Fruit fly (Drosophila melanogaster) whole organism, pupa: Measurements from ENCODE around the gene CG31675.

ENCODE experiments used
- CG10348 ChIP-seq: fragments of 200-800 bp; sonication (Bioruptor generic); IDR thresholded peaks from 2 replicates; pipeline ENCODE4 v1.3.6; 2022; ENCODE audit warnings: missing biosample characterization, missing genetic modification characterization
- CG12605 ChIP-seq: fragments of 200-800 bp; sonication (Bioruptor generic); IDR thresholded peaks from 2 replicates; pipeline ENCODE4 v1.3.6; 2022; ENCODE audit warnings: missing biosample characterization, missing genetic modification characterization
- CG13204 ChIP-seq: fragments of 200-800 bp; sonication (Bioruptor generic); optimal IDR thresholded peaks from 2 replicates; lab custom pipeline; 2018; ENCODE audit warnings: missing biosample characterization, mild to moderate bottlenecking, missing genetic modification characterization, moderate library complexity
- CG14655 ChIP-seq: fragments of 200-800 bp; sonication (Bioruptor generic); optimal IDR thresholded peaks from 3 replicates; lab custom pipeline; 2017; ENCODE audit warnings: mild to moderate bottlenecking, missing biosample characterization, missing genetic modification reagents, missing genetic modification characterization
- CG15710 ChIP-seq: fragments of 200-800 bp; sonication (Bioruptor generic); optimal IDR thresholded peaks from 2 replicates; lab custom pipeline; 2018; ENCODE audit warnings: missing biosample characterization, mild to moderate bottlenecking, missing genetic modification characterization, moderate library complexity
- CG17806 ChIP-seq: fragments of 200-800 bp; sonication (Bioruptor generic); optimal IDR thresholded peaks from 2 replicates; lab custom pipeline; 2018; ENCODE audit warnings: missing biosample characterization, mild to moderate bottlenecking, missing genetic modification characterization, moderate library complexity
- CG32121 ChIP-seq: fragments of 200-800 bp; sonication (Bioruptor generic); IDR thresholded peaks from 2 replicates; pipeline ENCODE4 v1.3.6; 2022; ENCODE audit warnings: missing biosample characterization, missing genetic modification characterization
- CG34367 ChIP-seq: fragments of 200-800 bp; sonication (Bioruptor generic); optimal IDR thresholded peaks from 2 replicates; lab custom pipeline; 2018; ENCODE audit warnings: missing biosample characterization, mild to moderate bottlenecking, missing genetic modification characterization
- CG4496 ChIP-seq: fragments of 200-800 bp; sonication (Bioruptor generic); IDR thresholded peaks from 3 replicates; pipeline ENCODE4 v1.3.6; 2022; ENCODE audit warnings: missing biosample characterization, missing genetic modification characterization
- CG8159 ChIP-seq: fragments of 200-800 bp; sonication (Bioruptor generic); optimal IDR thresholded peaks from 3 replicates; lab custom pipeline; 2018; ENCODE audit warnings: missing biosample characterization, mild to moderate bottlenecking, missing genetic modification characterization, moderate library complexity
- CG8301 ChIP-seq: fragments of 200-800 bp; sonication (Bioruptor generic); optimal IDR thresholded peaks from 2 replicates; lab custom pipeline; 2018; ENCODE audit warnings: missing biosample characterization, mild to moderate bottlenecking, missing genetic modification characterization
- CG9948 ChIP-seq: fragments of 200-800 bp; sonication (Bioruptor generic); optimal IDR thresholded peaks from 2 replicates; lab custom pipeline; 2018; ENCODE audit warnings: missing biosample characterization, mild to moderate bottlenecking, missing genetic modification characterization, moderate library complexity
- D1 ChIP-seq: fragments of 200-800 bp; sonication (Bioruptor generic); optimal IDR thresholded peaks from 2 replicates; lab custom pipeline; 2018; ENCODE audit warnings: missing biosample characterization, mild to moderate bottlenecking, missing genetic modification characterization, moderate library complexity
- EcR ChIP-seq: fragments of 200-800 bp; sonication (Bioruptor generic); optimal IDR thresholded peaks from 3 replicates; lab custom pipeline; 2019; ENCODE audit warnings: missing biosample characterization, missing genetic modification characterization, mild to moderate bottlenecking, moderate library complexity, missing genetic modification reagents
- Ets98B ChIP-seq: fragments of 200-800 bp; sonication (Bioruptor generic); IDR thresholded peaks from 2 replicates; pipeline ENCODE4 v1.3.6; 2022; ENCODE audit warnings: missing biosample characterization, missing genetic modification characterization
- Pif1A ChIP-seq: fragments of 200-800 bp; sonication (Bioruptor generic); optimal IDR thresholded peaks from 3 replicates; lab custom pipeline; 2016; ENCODE audit warnings: missing biosample characterization, missing genetic modification characterization
- Pif1B ChIP-seq: fragments of 200-800 bp; sonication (Bioruptor generic); optimal IDR thresholded peaks from 3 replicates; lab custom pipeline; 2016; ENCODE audit warnings: missing biosample characterization, missing genetic modification characterization
- Snoo ChIP-seq: fragments of 200-800 bp; sonication (Bioruptor generic); optimal IDR thresholded peaks from 3 replicates; lab custom pipeline; 2017; ENCODE audit warnings: missing biosample characterization, mild to moderate bottlenecking, missing genetic modification characterization, inconsistent platforms
- fd96Ca ChIP-seq: fragments of 200-800 bp; sonication (Bioruptor generic); IDR thresholded peaks from 3 replicates; pipeline ENCODE4 v1.3.6; 2022; ENCODE audit warnings: missing biosample characterization, missing genetic modification characterization
- gl ChIP-seq: fragments of 200-800 bp; sonication (Bioruptor generic); optimal IDR thresholded peaks from 2 replicates; lab custom pipeline; 2018; ENCODE audit warnings: missing biosample characterization, mild to moderate bottlenecking, missing genetic modification characterization
- rn ChIP-seq: fragments of 200-800 bp; sonication (Bioruptor generic); IDR thresholded peaks from 2 replicates; pipeline ENCODE4 v1.3.6; 2022; ENCODE audit warnings: missing biosample characterization, missing genetic modification characterization

Gene CG31675

dm6 chr2L:20905025-20905424 lies 37.5 kb downstream of the CG31675 start:
- TF ChIP-seq CG15710 (tag; lab: Kevin White, UChicago), result no peak
- no peak for TF ChIP-seq gl (tag; lab: Kevin White, UChicago)
- TF ChIP-seq CG4496 (GFP tag; lab: Robert Waterston, UW), result no peak
- no peak for TF ChIP-seq CG9948 (tag; lab: Kevin White, UChicago)
- TF ChIP-seq CG12605 (GFP tag; lab: Robert Waterston, UW), result no peak
- TF ChIP-seq CG34367 (tag; lab: Kevin White, UChicago), result no peak
- TF ChIP-seq rn (GFP tag; lab: Robert Waterston, UW), result no peak
- no peak for TF ChIP-seq CG32121 (GFP tag; lab: Robert Waterston, UW)
- no peak for TF ChIP-seq EcR (GFP tag; lab: Kevin White, UChicago)
- TF ChIP-seq CG17806 (tag; lab: Kevin White, UChicago), result no peak
- no peak for TF ChIP-seq CG8159 (tag; lab: Kevin White, UChicago)
- no peak for TF ChIP-seq CG10348 (GFP tag; lab: Robert Waterston, UW)
- TF ChIP-seq Ets98B, result no peak
- TF ChIP-seq CG13204 (GFP tag; lab: Kevin White, UChicago), result no peak

DNA sequence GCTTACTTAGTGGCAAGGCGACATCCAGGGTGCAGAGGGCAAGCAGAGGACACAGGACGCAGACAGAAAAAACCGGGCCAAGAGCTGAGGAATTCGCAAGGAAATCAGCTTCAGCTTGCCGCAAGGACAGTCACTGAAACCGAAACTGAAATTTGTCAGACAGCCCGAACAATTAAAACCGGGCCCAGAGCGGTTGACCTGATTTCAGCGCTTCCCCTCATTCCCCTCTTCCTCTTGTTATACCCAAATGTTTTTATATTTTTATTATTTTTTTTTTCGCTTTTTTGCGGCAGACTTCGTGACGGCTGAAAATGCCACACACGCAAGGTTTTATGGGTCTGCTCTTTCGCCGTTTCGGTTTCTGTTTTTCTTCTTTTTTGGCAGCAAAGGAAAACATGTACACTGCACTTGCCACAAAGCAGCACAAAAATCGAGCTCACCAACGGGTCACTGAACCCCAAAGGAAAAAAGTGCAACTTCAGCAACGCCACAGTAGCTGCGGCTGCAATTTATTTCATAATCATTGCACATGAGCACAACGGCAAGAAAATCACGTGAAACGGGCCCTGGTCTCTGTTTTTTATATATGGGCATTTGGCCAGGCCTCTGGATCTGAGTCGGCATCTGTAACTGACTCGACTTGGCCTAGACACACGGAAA lies 40.6 kb downstream of the CG31675 start:
- TF ChIP-seq Snoo (tag; lab: Kevin White, UChicago) (peak; percentile 59), gl (tag; lab: Kevin White, UChicago) (no peak), D1 (tag; lab: Kevin White, UChicago) (no peak), EcR (GFP tag; lab: Kevin White, UChicago) (peak; percentile 60)

dm6 chr2L:20909301-20909700 lies 41.7 kb downstream of the CG31675 start:
- TF ChIP-seq CG17806 (tag; lab: Kevin White, UChicago) (no peak), Ets98B (peak; percentile 14; the same call in 1 of the 2 replicates)

DNA sequence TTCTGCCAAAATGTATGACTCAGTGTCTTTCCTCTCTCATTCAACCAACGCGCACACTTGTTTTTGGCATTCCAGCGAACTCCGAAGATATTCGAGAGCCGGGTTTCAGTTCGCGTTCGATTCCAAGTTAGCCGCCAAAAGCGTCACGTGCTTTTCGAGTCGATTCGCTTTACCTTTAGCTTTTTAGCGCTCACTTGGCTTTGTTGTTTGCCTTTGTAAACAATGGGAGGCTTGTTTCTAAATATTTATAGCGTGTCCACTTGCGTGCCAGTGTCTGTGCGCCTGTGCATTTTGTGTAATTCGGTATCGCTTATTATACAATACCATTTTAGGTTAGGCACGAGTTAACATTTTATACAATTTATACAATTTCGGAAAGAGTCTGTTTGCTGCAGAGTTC lies 43.8 kb downstream of the CG31675 start:
- TF ChIP-seq CG14655, result no peak
- TF ChIP-seq Ets98B, result peak; percentile 18; the same call in 1 of the 2 replicates
- TF ChIP-seq, all 21 proteins: peak for 1

- peak; percentile 74 for TF ChIP-seq gl (tag; lab: Kevin White, UChicago)
- no peak for TF ChIP-seq CG10348 (GFP tag; lab: Robert Waterston, UW)
- TF ChIP-seq Ets98B, result no peak; the same call in 1 of the 2 replicates
- TF ChIP-seq Pif1B (GFP tag; lab: Kevin White, UChicago), result peak; percentile 68
- peak; percentile 63 for TF ChIP-seq CG15710 (tag; lab: Kevin White, UChicago)
- TF ChIP-seq EcR (GFP tag; lab: Kevin White, UChicago), result peak; percentile 73
- TF ChIP-seq CG12605 (GFP tag; lab: Robert Waterston, UW), result no peak
- peak; percentile 37; the same call in 1 of the 3 replicates for TF ChIP-seq CG4496 (GFP tag; lab: Robert Waterston, UW)
- TF ChIP-seq CG8159 (tag; lab: Kevin White, UChicago), result peak; percentile 80
- peak; percentile 37 for TF ChIP-seq CG34367 (tag; lab: Kevin White, UChicago)
- peak; percentile 51 for TF ChIP-seq CG14655
- peak; percentile 25 for TF ChIP-seq CG8301
- peak; percentile 72 for TF ChIP-seq Snoo (tag; lab: Kevin White, UChicago)
- no peak for TF ChIP-seq D1 (tag; lab: Kevin White, UChicago)
- peak; percentile 64 for TF ChIP-seq CG9948 (tag; lab: Kevin White, UChicago)
- no peak for TF ChIP-seq rn (GFP tag; lab: Robert Waterston, UW)
- TF ChIP-seq Pif1A (GFP tag; lab: Kevin White, UChicago), result peak; percentile 77
- peak; percentile 72 for TF ChIP-seq CG13204 (GFP tag; lab: Kevin White, UChicago)
- no peak for TF ChIP-seq fd96Ca (GFP tag; lab: Robert Waterston, UW)
- peak; percentile 24; the same call in 1 of the 2 replicates for TF ChIP-seq CG32121 (GFP tag; lab: Robert Waterston, UW)
- TF ChIP-seq CG17806 (tag; lab: Kevin White, UChicago), result peak; percentile 65
These were observed 45.3 kb downstream of the CG31675 start for dm6 chr2L:20912789-20913300.

dm6 chr2L:20913528-20913927 lies 46.0 kb downstream of the CG31675 start:
- no peak for TF ChIP-seq CG32121 (GFP tag; lab: Robert Waterston, UW)
- TF ChIP-seq CG8159 (tag; lab: Kevin White, UChicago), result peak; percentile 10
- TF ChIP-seq, all 21 proteins: peak for 1

DNA sequence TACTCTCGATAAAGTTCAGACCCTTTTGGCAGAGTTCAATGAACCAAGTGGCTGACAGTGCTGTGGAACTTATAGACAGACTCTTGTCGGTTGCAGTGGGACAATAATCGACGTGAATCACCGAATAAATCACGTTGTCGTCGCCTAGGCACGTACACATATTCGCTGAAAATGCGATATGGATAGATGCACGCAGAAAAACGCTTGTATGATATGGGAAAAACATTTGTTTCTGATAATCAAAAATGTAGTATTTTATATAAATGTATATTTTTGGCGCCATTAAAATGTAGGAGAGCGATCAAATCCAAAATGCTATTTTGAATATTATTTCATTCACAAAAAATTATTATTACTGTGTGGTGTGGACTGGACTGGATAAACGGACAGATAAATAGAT lies 47.7 kb downstream of the CG31675 start:
- TF ChIP-seq Pif1B (GFP tag; lab: Kevin White, UChicago), result peak; percentile 58
- peak; percentile 79 for TF ChIP-seq CG17806 (tag; lab: Kevin White, UChicago)
- TF ChIP-seq CG10348 (GFP tag; lab: Robert Waterston, UW), result no peak
- TF ChIP-seq fd96Ca (GFP tag; lab: Robert Waterston, UW), result peak; percentile 62; the same call in 1 of the 3 replicates
- peak; percentile 66 for TF ChIP-seq CG15710 (tag; lab: Kevin White, UChicago)
- TF ChIP-seq CG34367 (tag; lab: Kevin White, UChicago), result peak; percentile 39
- peak; percentile 74 for TF ChIP-seq CG8159 (tag; lab: Kevin White, UChicago)
- peak; percentile 20 for TF ChIP-seq D1 (tag; lab: Kevin White, UChicago)
- no peak for TF ChIP-seq Snoo (tag; lab: Kevin White, UChicago)
- TF ChIP-seq CG13204 (GFP tag; lab: Kevin White, UChicago), result no peak
- peak; percentile 21 for TF ChIP-seq gl (tag; lab: Kevin White, UChicago)
- TF ChIP-seq rn (GFP tag; lab: Robert Waterston, UW), result peak; percentile 71; the same call in 1 of the 2 replicates
- peak; percentile 72 for TF ChIP-seq Pif1A (GFP tag; lab: Kevin White, UChicago)
- TF ChIP-seq EcR (GFP tag; lab: Kevin White, UChicago), result peak; percentile 74
- peak; percentile 85 for TF ChIP-seq Ets98B
- peak; percentile 70 for TF ChIP-seq CG14655
- peak; percentile 89 for TF ChIP-seq CG32121 (GFP tag; lab: Robert Waterston, UW)
- TF ChIP-seq CG12605 (GFP tag; lab: Robert Waterston, UW), result peak; percentile 58
- TF ChIP-seq CG4496 (GFP tag; lab: Robert Waterston, UW), result peak; percentile 85
- TF ChIP-seq CG9948 (tag; lab: Kevin White, UChicago), result peak; percentile 63
- peak; percentile 72 for TF ChIP-seq CG8301
